Worm (Caenorhabditis elegans) whole organism, young adult: Measurements from ENCODE around the gene glb-6.

Source experiments
- B0261.1 ChIP-seq: sonication (generic microtip); optimal IDR thresholded peaks from 2 replicates; lab custom pipeline; 2016; ENCODE audit warnings: mild to moderate bottlenecking, missing genetic modification characterization, moderate library complexity, missing compliant biosample characterization
- B0336.3 ChIP-seq: fragments of 200-800 bp; sonication (Bioruptor generic); IDR thresholded peaks from 2 replicates; pipeline ENCODE4 v1.3.6; 2022; ENCODE audit warnings: missing genetic modification characterization, missing compliant biosample characterization
- C06A6.2 ChIP-seq: fragments of 200-800 bp; sonication (Bioruptor generic); conservative IDR thresholded peaks from 2 replicates; pipeline ENCODE4 v1.3.6; 2022; ENCODE audit warnings: missing genetic modification characterization, missing compliant biosample characterization
- F33H1.4 ChIP-seq: fragments of 200-800 bp; sonication (Bioruptor generic); IDR thresholded peaks from 2 replicates; pipeline ENCODE4 v1.3.6; 2022; ENCODE audit warnings: missing genetic modification reagents, missing genetic modification characterization, missing compliant biosample characterization
- F52B5.7 ChIP-seq: sonication (generic microtip); optimal IDR thresholded peaks from 2 replicates; lab custom pipeline; 2016; ENCODE audit warnings: mild to moderate bottlenecking, missing genetic modification characterization, missing compliant biosample characterization
- F55B11.4 ChIP-seq: sonication (generic microtip); optimal IDR thresholded peaks from 2 replicates; lab custom pipeline; 2016; ENCODE audit warnings: missing compliant biosample characterization, missing genetic modification characterization, borderline replicate concordance; ENCODE audit not compliant: insufficient read depth
- F57A8.1 ChIP-seq: fragments of 200-800 bp; sonication (Bioruptor generic); optimal IDR thresholded peaks from 2 replicates; lab custom pipeline; 2018; ENCODE audit warnings: mild to moderate bottlenecking, missing genetic modification characterization, moderate library complexity, missing compliant biosample characterization
- Y53F4B.3 ChIP-seq: fragments of 200-800 bp; sonication (Bioruptor generic); IDR thresholded peaks from 2 replicates; pipeline ENCODE4 v1.3.6; 2022; ENCODE audit warnings: missing genetic modification reagents, missing genetic modification characterization, missing compliant biosample characterization
- Y53G8AR.9 ChIP-seq: fragments of 200-800 bp; sonication (Bioruptor generic); conservative IDR thresholded peaks from 2 replicates; pipeline ENCODE4 v1.3.6; 2022; ENCODE audit warnings: missing genetic modification reagents, missing genetic modification characterization, missing compliant biosample characterization
- ZK185.1 ChIP-seq: sonication (generic microtip); optimal IDR thresholded peaks from 2 replicates; lab custom pipeline; 2016; ENCODE audit warnings: mild to moderate bottlenecking, missing genetic modification characterization, missing compliant biosample characterization; ENCODE audit not compliant: poor library complexity, severe bottlenecking
- aptf-2 ChIP-seq: fragments of 200-800 bp; sonication (Bioruptor generic); conservative IDR thresholded peaks from 2 replicates; pipeline ENCODE4 v1.3.6; 2022; ENCODE audit warnings: missing genetic modification reagents, missing genetic modification characterization, missing compliant biosample characterization
- atf-7 ChIP-seq: sonication (generic microtip); optimal IDR thresholded peaks from 2 replicates; lab custom pipeline; 2017; ENCODE audit warnings: mild to moderate bottlenecking, missing genetic modification characterization, missing compliant biosample characterization
- bed-1 ChIP-seq: fragments of 200-800 bp; sonication (Bioruptor generic); IDR thresholded peaks from 2 replicates; pipeline ENCODE4 v1.3.6; 2022; ENCODE audit warnings: missing genetic modification reagents, missing genetic modification characterization, missing compliant biosample characterization
- cebp-1 ChIP-seq, 2 experiments: fragments of 200-800 bp in 1 of 2; sonication (Bioruptor generic) in 1 of 2; sonication (generic microtip) in 1 of 2; IDR thresholded peaks in 1 of 2; optimal IDR thresholded peaks in 1 of 2; 2 replicates each; pipeline versions ENCODE4 v1.3.6 to Lab custom; 2017 to 2022; ENCODE audit warnings: missing compliant biosample characterization in 2 of 2, missing genetic modification characterization in 2 of 2, mild to moderate bottlenecking in 1 of 2, missing genetic modification reagents in 1 of 2, moderate library complexity in 1 of 2
- ceh-27 ChIP-seq: fragments of 200-800 bp; sonication (Bioruptor generic); optimal IDR thresholded peaks from 2 replicates; lab custom pipeline; 2018; ENCODE audit warnings: mild to moderate bottlenecking, missing genetic modification characterization, moderate library complexity, missing compliant biosample characterization
- ceh-58 ChIP-seq: fragments of 200-800 bp; sonication (Bioruptor generic); IDR thresholded peaks from 2 replicates; pipeline ENCODE4 v1.3.6; 2022; ENCODE audit warnings: missing genetic modification characterization, missing compliant biosample characterization
- chd-7 ChIP-seq: sonication (generic microtip); optimal IDR thresholded peaks from 2 replicates; lab custom pipeline; 2016; ENCODE audit warnings: mild to moderate bottlenecking, missing genetic modification characterization, moderate library complexity, missing compliant biosample characterization
- dox-1 ChIP-seq: fragments of 200-800 bp; sonication (Bioruptor generic); IDR thresholded peaks from 2 replicates; pipeline ENCODE4 v1.3.6; 2022; ENCODE audit warnings: missing genetic modification reagents, missing genetic modification characterization, missing compliant biosample characterization
- dpff-1 ChIP-seq: sonication (generic microtip); optimal IDR thresholded peaks from 2 replicates; lab custom pipeline; 2017; ENCODE audit warnings: mild to moderate bottlenecking, missing genetic modification characterization, missing compliant biosample characterization
- dpl-1 ChIP-seq: fragments of 150-350 bp; optimal IDR thresholded peaks from 2 replicates; lab custom pipeline; 2014; ENCODE audit warnings: missing biosample characterization, missing genetic modification reagents, missing genetic modification characterization
- gei-17 ChIP-seq: fragments of 200-800 bp; sonication (Bioruptor generic); optimal IDR thresholded peaks from 2 replicates; lab custom pipeline; 2018; ENCODE audit warnings: mild to moderate bottlenecking, missing genetic modification characterization, missing compliant biosample characterization
- hsf-1 ChIP-seq: fragments of 200-800 bp; sonication (Bioruptor generic); IDR thresholded peaks from 2 replicates; pipeline ENCODE4 v1.3.6; 2022; ENCODE audit warnings: missing genetic modification reagents, missing genetic modification characterization, missing compliant biosample characterization
- lin-40 ChIP-seq: sonication (generic microtip); optimal IDR thresholded peaks from 2 replicates; lab custom pipeline; 2016; ENCODE audit warnings: missing genetic modification characterization, mild to moderate bottlenecking, missing compliant biosample characterization, missing genotype, missing genetic modification reagents
- lin-54 ChIP-seq: fragments of 200-800 bp; sonication (Bioruptor generic); optimal IDR thresholded peaks from 2 replicates; lab custom pipeline; 2018; ENCODE audit warnings: mild to moderate bottlenecking, missing genetic modification characterization, missing compliant biosample characterization
- lir-1 ChIP-seq: fragments of 200-800 bp; sonication (Bioruptor generic); conservative IDR thresholded peaks from 2 replicates; pipeline ENCODE4 v1.3.6; 2022; ENCODE audit warnings: missing genetic modification reagents, missing genetic modification characterization, missing compliant biosample characterization
- madf-10 ChIP-seq: sonication (generic microtip); optimal IDR thresholded peaks from 2 replicates; lab custom pipeline; 2016; ENCODE audit warnings: mild to moderate bottlenecking, missing genetic modification characterization, missing compliant biosample characterization
- mxl-1 ChIP-seq: sonication (generic microtip); optimal IDR thresholded peaks from 2 replicates; lab custom pipeline; 2016; ENCODE audit warnings: missing genetic modification characterization, missing compliant biosample characterization
- nfya-1 ChIP-seq: sonication (generic microtip); optimal IDR thresholded peaks from 2 replicates; lab custom pipeline; 2017; ENCODE audit warnings: antibody characterized with exemption, missing compliant biosample characterization, missing genetic modification characterization, borderline replicate concordance; ENCODE audit not compliant: insufficient read depth
- nfyb-1 ChIP-seq: fragments of 200-800 bp; sonication (Bioruptor generic); IDR thresholded peaks from 2 replicates; pipeline ENCODE4 v1.3.6; 2022; ENCODE audit warnings: missing genetic modification reagents, missing genetic modification characterization, missing compliant biosample characterization
- nhr-120 ChIP-seq: fragments of 200-800 bp; sonication (Bioruptor generic); IDR thresholded peaks from 2 replicates; pipeline ENCODE4 v1.3.6; 2022; ENCODE audit warnings: missing genetic modification characterization, missing compliant biosample characterization
- rcor-1 ChIP-seq: fragments of 200-800 bp; sonication (Bioruptor generic); IDR thresholded peaks from 2 replicates; pipeline ENCODE4 v1.3.6; 2022; ENCODE audit warnings: missing genetic modification reagents, missing genetic modification characterization, missing compliant biosample characterization
- sea-2 ChIP-seq: fragments of 200-800 bp; sonication (Bioruptor generic); IDR thresholded peaks from 2 replicates; pipeline ENCODE4 v1.3.6; 2022; ENCODE audit warnings: missing genetic modification characterization, missing compliant biosample characterization
- snpc-3.4 ChIP-seq: sonication (generic microtip); optimal IDR thresholded peaks from 2 replicates; lab custom pipeline; 2017; ENCODE audit warnings: missing genetic modification characterization, mild to moderate bottlenecking, missing compliant biosample characterization, antibody characterized with exemption, moderate library complexity, missing genotype, missing genetic modification reagents
- snpc-4 ChIP-seq, 5 experiments: fragments of 150-350 bp in 1 of 5; sonication (generic microtip) in 4 of 5; optimal IDR thresholded peaks; 2 replicates each; lab custom pipeline; 2014 to 2018; ENCODE audit warnings: missing genetic modification characterization in 5 of 5, missing biosample characterization in 3 of 5, antibody characterized with exemption in 2 of 5, mild to moderate bottlenecking in 2 of 5, missing compliant biosample characterization in 2 of 5, missing genotype in 2 of 5, moderate library complexity in 2 of 5, missing genetic modification reagents in 1 of 5
- somi-1 ChIP-seq: fragments of 200-800 bp; sonication (Bioruptor generic); optimal IDR thresholded peaks from 2 replicates; lab custom pipeline; 2018; ENCODE audit warnings: mild to moderate bottlenecking, missing genetic modification characterization, missing compliant biosample characterization
- tbp1 ChIP-seq: fragments of 200-800 bp; sonication (Bioruptor generic); optimal IDR thresholded peaks from 2 replicates; lab custom pipeline; 2018; ENCODE audit warnings: mild to moderate bottlenecking, missing genetic modification characterization, missing compliant biosample characterization
- tbx-9 ChIP-seq: sonication (generic microtip); optimal IDR thresholded peaks from 2 replicates; lab custom pipeline; 2016; ENCODE audit warnings: borderline replicate concordance, missing genetic modification characterization, inconsistent platforms, missing compliant biosample characterization
- unc-130 ChIP-seq: sonication (generic microtip); optimal IDR thresholded peaks from 2 replicates; lab custom pipeline; 2016; ENCODE audit warnings: missing genetic modification reagents, missing genetic modification characterization, missing compliant biosample characterization
- xnd-1 ChIP-seq: sonication (generic microtip); optimal IDR thresholded peaks from 2 replicates; lab custom pipeline; 2016; ENCODE audit warnings: missing genotype, missing genetic modification reagents, missing genetic modification characterization, missing compliant biosample characterization
- zfh-2 ChIP-seq: fragments of 200-800 bp; sonication (Bioruptor generic); conservative IDR thresholded peaks from 2 replicates; pipeline ENCODE4 v1.3.6; 2022; ENCODE audit warnings: missing genetic modification reagents, missing genetic modification characterization, missing compliant biosample characterization
- ztf-18 ChIP-seq: sonication (generic microtip); optimal IDR thresholded peaks from 2 replicates; lab custom pipeline; 2016; ENCODE audit warnings: missing genotype, mild to moderate bottlenecking, missing genetic modification characterization, missing compliant biosample characterization
- ztf-22 ChIP-seq: fragments of 200-800 bp; sonication (Bioruptor generic); optimal IDR thresholded peaks from 2 replicates; lab custom pipeline; 2018; ENCODE audit warnings: mild to moderate bottlenecking, missing genetic modification characterization, moderate library complexity, missing compliant biosample characterization
- ztf-25 ChIP-seq: fragments of 200-800 bp; sonication (Bioruptor generic); IDR thresholded peaks from 2 replicates; pipeline ENCODE4 v1.3.6; 2022; ENCODE audit warnings: missing genetic modification reagents, missing genetic modification characterization, missing compliant biosample characterization
- ztf-26 ChIP-seq: sonication (generic microtip); optimal IDR thresholded peaks from 2 replicates; lab custom pipeline; 2017; ENCODE audit warnings: missing genetic modification characterization, missing compliant biosample characterization

The glb-6 gene

ce11 chrV:5587042-5587441, 16.7 kb upstream of the glb-6 start:
- TF ChIP-seq C06A6.2 (GFP tag; lab: Robert Waterston, UW) (peak; percentile 67), F52B5.7 (no peak), tbp1 (GFP tag; lab: Kevin White, UChicago) (peak; percentile 53), hsf-1 (GFP tag; lab: Robert Waterston, UW) (no peak), ZK185.1 (tag; lab: Kevin White, UChicago) (peak; percentile 14), dox-1 (GFP tag; lab: Robert Waterston, UW) (0 out of 2 replicates have a peak, but pooled peaks have one; percentile 24), nfyb-1 (GFP tag; lab: Robert Waterston, UW) (peak; percentile 71), lin-40 (tag; lab: Kevin White, UChicago) (peak; percentile 62), cebp-1 (GFP tag; IDR thresholded peaks at IDR 0.05; lab: Robert Waterston, UW) (peak; percentile 71; the same call in 1 of the 2 replicates), cebp-1 (tag; optimal IDR thresholded peaks at IDR 0.05; lab: Kevin White, UChicago) (peak; percentile 95), atf-7 (tag; lab: Kevin White, UChicago) (peak; percentile 7), B0261.1 (tag; lab: Kevin White, UChicago) (peak; percentile 46), F55B11.4 (tag; lab: Kevin White, UChicago) (no peak), zfh-2 (0 out of 2 replicates have a peak, but pooled peaks have one; percentile 9), gei-17 (GFP tag; lab: Kevin White, UChicago) (peak; percentile 54), ztf-26 (peak; percentile 75), snpc-4 (GFP tag; optimal IDR thresholded peaks at IDR 0.05; lab: Kevin White, UChicago) (peak; percentile 81), snpc-4 (tag; optimal IDR thresholded peaks at IDR 0.05; lab: Kevin White, UChicago) (peak; percentile 86 to 98 (median 96)), Y53G8AR.9 (GFP tag; lab: Robert Waterston, UW) (no peak), aptf-2 (GFP tag; lab: Robert Waterston, UW) (no peak), dpl-1 (no peak)

- TF ChIP-seq snpc-3.4 (tag; lab: Kevin White, UChicago), result no peak
- no peak for TF ChIP-seq sea-2 (GFP tag; lab: Robert Waterston, UW)
- TF ChIP-seq madf-10, result no peak
- no peak for TF ChIP-seq B0336.3 (GFP tag; lab: Robert Waterston, UW)
- no peak for TF ChIP-seq bed-1 (GFP tag; lab: Robert Waterston, UW)
Observed at ce11 chrV:5584833-5585232, 14.5 kb upstream of the glb-6 start, which contains the start of gene CD4.11. TSS of gene CD4.11 (plus strand) at chrV:5585133.

ce11 chrV:5584293-5584776, 14.0 kb upstream of the glb-6 start, which contains the start of gene pas-6:
TSS of gene pas-6 (minus strand) at chrV:5584343.
- no peak for TF ChIP-seq ztf-25 (GFP tag; lab: Robert Waterston, UW)
- peak; percentile 84 for TF ChIP-seq xnd-1 (tag; lab: Kevin White, UChicago)
- TF ChIP-seq F33H1.4 (GFP tag; lab: Robert Waterston, UW), result peak; percentile 69
- TF ChIP-seq F52B5.7, result no peak
- no peak for TF ChIP-seq ztf-18 (tag; lab: Kevin White, UChicago)
- TF ChIP-seq B0336.3 (GFP tag; lab: Robert Waterston, UW), result no peak
- no peak for TF ChIP-seq dpff-1 (tag; lab: Kevin White, UChicago)
- TF ChIP-seq lir-1 (GFP tag; lab: Robert Waterston, UW), result no peak
- TF ChIP-seq nfya-1 (tag; lab: Kevin White, UChicago), result no peak
- TF ChIP-seq ztf-26, result no peak
- TF ChIP-seq F57A8.1 (GFP tag; lab: Kevin White, UChicago), result no peak
- TF ChIP-seq unc-130 (GFP tag; lab: Kevin White, UChicago), result no peak
- TF ChIP-seq ztf-22 (GFP tag; lab: Kevin White, UChicago), result no peak
- no peak for TF ChIP-seq somi-1
- no peak for TF ChIP-seq tbx-9 (tag; lab: Kevin White, UChicago)
- TF ChIP-seq lin-54 (GFP tag; lab: Kevin White, UChicago), result peak; percentile 33
- no peak for TF ChIP-seq chd-7 (tag; lab: Kevin White, UChicago)
- no peak for TF ChIP-seq ceh-58 (GFP tag; lab: Robert Waterston, UW)
- TF ChIP-seq ceh-27 (GFP tag; lab: Kevin White, UChicago), result no peak
- TF ChIP-seq rcor-1, result no peak
- no peak for TF ChIP-seq nhr-120 (GFP tag; lab: Robert Waterston, UW)
- TF ChIP-seq snpc-3.4 (tag; lab: Kevin White, UChicago), result peak; percentile 45
- no peak for TF ChIP-seq mxl-1 (tag; lab: Kevin White, UChicago)
- no peak for TF ChIP-seq Y53F4B.3
- TF ChIP-seq dox-1 (GFP tag; lab: Robert Waterston, UW), result 0 out of 2 replicates have a peak, but pooled peaks have one; percentile 5
